Worm (Caenorhabditis elegans) whole organism, L1 larva: ENCODE measurements around the gene Y45G5AM.7.

Source experiments
- ama-1 ChIP-seq: fragments of 150-350 bp; optimal IDR thresholded peaks from 2 replicates; lab custom pipeline; 2014
- fkh-10 ChIP-seq: sonication (generic microtip); optimal IDR thresholded peaks from 2 replicates; lab custom pipeline; 2017; ENCODE audit warnings: missing biosample characterization, missing genetic modification reagents, missing genetic modification characterization
- jun-1 ChIP-seq: fragments of 150-350 bp; optimal IDR thresholded peaks from 2 replicates; lab custom pipeline; 2014; ENCODE audit warnings: missing biosample characterization, missing genetic modification reagents, missing genetic modification characterization
- nhr-19 ChIP-seq: fragments of 200-800 bp; sonication (Bioruptor generic); conservative IDR thresholded peaks from 2 replicates; pipeline ENCODE4 v1.3.6; 2022; ENCODE audit warnings: missing genetic modification characterization, missing compliant biosample characterization
- nhr-28 ChIP-seq: fragments of 150-350 bp; optimal IDR thresholded peaks from 2 replicates; lab custom pipeline; 2014; ENCODE audit warnings: missing biosample characterization, missing genetic modification characterization
- nhr-76 ChIP-seq: sonication (generic microtip); optimal IDR thresholded peaks from 2 replicates; lab custom pipeline; 2017; ENCODE audit warnings: missing biosample characterization, missing genetic modification characterization
- nhr-85 ChIP-seq: sonication (generic microtip); peaks from one replicate; lab custom pipeline; 2016; ENCODE audit warnings: missing genetic modification characterization, inconsistent platforms, missing compliant biosample characterization
- tbx-2 ChIP-seq: sonication (generic microtip); optimal IDR thresholded peaks from 2 replicates; lab custom pipeline; 2016; ENCODE audit warnings: missing genetic modification characterization, missing compliant biosample characterization
- ztf-4 ChIP-seq: fragments of 150-350 bp; optimal IDR thresholded peaks from 2 replicates; lab custom pipeline; 2014; ENCODE audit warnings: missing biosample characterization, missing genetic modification characterization

DNA sequence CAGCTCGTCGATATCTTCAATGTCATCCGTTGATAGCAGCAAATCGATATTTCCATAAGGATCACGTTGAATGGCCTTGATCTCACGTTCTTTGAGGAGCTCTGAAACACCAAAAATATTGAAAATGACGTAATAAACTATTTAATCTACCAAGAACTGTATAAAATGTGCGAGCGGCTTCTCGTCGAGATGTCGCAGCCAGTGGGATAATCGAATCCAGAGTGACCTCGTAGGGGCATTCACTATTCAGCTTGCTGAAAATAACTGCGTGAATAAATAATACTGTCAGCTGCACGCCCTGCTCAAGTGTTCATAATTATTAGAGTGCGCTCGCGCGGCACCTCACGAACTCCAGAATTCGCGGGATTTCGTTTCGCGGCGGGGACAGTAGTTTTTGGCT, at the start of gene Y45G5AM.7:
- no peak for TF ChIP-seq ztf-4 (tag; lab: Kevin White, UChicago)
- no peak for TF ChIP-seq tbx-2 (tag; lab: Kevin White, UChicago)
- TF ChIP-seq nhr-19 (GFP tag; lab: Robert Waterston, UW): no peak
- TF ChIP-seq fkh-10 (GFP tag; lab: Kevin White, UChicago): no peak
- no peak for TF ChIP-seq nhr-76 (tag; lab: Kevin White, UChicago)
- no peak for TF ChIP-seq ama-1 (lab: Kevin White, UChicago)
- no peak for TF ChIP-seq nhr-28 (tag; lab: Kevin White, UChicago)
- no peak for TF ChIP-seq jun-1
- TF ChIP-seq nhr-85: no peak
